Fruit fly (Drosophila melanogaster) whole organism, wandering third instar larva: ENCODE data around the gene MSAmiP.

Experiments used
- Dif ChIP-seq: fragments of 200-275, 200-300 bp; sonication (Bioruptor generic); optimal IDR thresholded peaks from 2 replicates; lab custom pipeline; 2018; ENCODE audit warnings: missing biosample characterization, missing genetic modification characterization; ENCODE audit not compliant: partially characterized antibody
- dmrt93B ChIP-seq: fragments of 200-800 bp; sonication (Bioruptor generic); optimal IDR thresholded peaks from 2 replicates; lab custom pipeline; 2018; ENCODE audit warnings: missing biosample characterization, mild to moderate bottlenecking, missing genetic modification characterization
- foxo ChIP-seq, 2 experiments: fragments of 200-800 bp; sonication (Bioruptor generic); optimal IDR thresholded peaks; 2 replicates in 1 of 2; 3 replicates in 1 of 2; lab custom pipeline; 2016 to 2017; ENCODE audit warnings: missing biosample characterization in 2 of 2, missing genetic modification characterization in 2 of 2
- usp ChIP-seq: fragments of >200 bp; optimal IDR thresholded peaks from 2 replicates; lab custom pipeline; 2017; ENCODE audit warnings: missing biosample characterization, missing genetic modification characterization
- woc ChIP-seq: sonication (Bioruptor generic); optimal IDR thresholded peaks from 2 replicates; lab custom pipeline; 2016; ENCODE audit warnings: missing biosample characterization, mild to moderate bottlenecking, missing genetic modification characterization

- TF ChIP-seq dmrt93B (no peak), foxo (GFP tag; optimal IDR thresholded peaks at IDR 0.05; lab: Kevin White, UChicago) (no peak), Dif (GFP tag; lab: Kevin White, UChicago) (no peak), woc (GFP tag; lab: Kevin White, UChicago) (no peak), usp (GFP tag; lab: Kevin White, UChicago) (no peak)
These were observed 95.8 kb downstream of the MSAmiP start for dm6 chr3R:16800272-16800671.
